Worm (Caenorhabditis elegans) whole organism, L1 larva: ENCODE data around the gene sdc-1.

Experiments used
- F16B12.6 ChIP-seq: fragments of 150-350 bp; optimal IDR thresholded peaks from 2 replicates; lab custom pipeline; 2014; ENCODE audit warnings: missing biosample characterization, missing genetic modification characterization
- fkh-10 ChIP-seq: sonication (generic microtip); optimal IDR thresholded peaks from 2 replicates; lab custom pipeline; 2017; ENCODE audit warnings: missing biosample characterization, missing genetic modification reagents, missing genetic modification characterization
- lin-15B ChIP-seq: fragments of 150-350 bp; sonication (generic microtip); optimal IDR thresholded peaks from 3 replicates; lab custom pipeline; 2014; ENCODE audit warnings: missing biosample characterization, missing genetic modification characterization
- nhr-77 ChIP-seq: fragments of 150-350 bp; optimal IDR thresholded peaks from 2 replicates; lab custom pipeline; 2014; ENCODE audit warnings: missing biosample characterization, missing genetic modification characterization
- rnt-1 ChIP-seq: sonication (generic microtip); optimal IDR thresholded peaks from 2 replicates; lab custom pipeline; 2016; ENCODE audit warnings: mild to moderate bottlenecking, missing genetic modification characterization, moderate library complexity, missing compliant biosample characterization
- unc-86 ChIP-seq: sonication (generic microtip); optimal IDR thresholded peaks from 2 replicates; lab custom pipeline; 2016; ENCODE audit warnings: missing genetic modification characterization, missing compliant biosample characterization

- TF ChIP-seq F16B12.6 (tag; lab: Kevin White, UChicago), result peak; percentile 29
- TF ChIP-seq rnt-1 (tag; lab: Kevin White, UChicago), result peak; percentile 52
- TF ChIP-seq fkh-10 (GFP tag; lab: Kevin White, UChicago), result no peak
- TF ChIP-seq nhr-77, result no peak
- no peak for TF ChIP-seq lin-15B
- no peak for TF ChIP-seq unc-86 (tag; lab: Kevin White, UChicago)
Observed at ce11 chrX:16275255-16275813, at the start of gene sdc-1.
